Fruit fly (Drosophila melanogaster) S2 (cell line): Measurements from ENCODE around the gene Zwilch.
A peak's percentile ranks its signal among the peaks of the same experiment; 100 is the strongest.

ENCODE experiments used
- CG8478 ChIP-seq: fragments of >200 bp; optimal IDR thresholded peaks from 2 replicates; lab custom pipeline; 2018
- CTCF ChIP-seq, 2 experiments: fragments of >200 bp; optimal IDR thresholded peaks; 2 replicates each; lab custom pipeline; 2018

Gene Zwilch

DNA sequence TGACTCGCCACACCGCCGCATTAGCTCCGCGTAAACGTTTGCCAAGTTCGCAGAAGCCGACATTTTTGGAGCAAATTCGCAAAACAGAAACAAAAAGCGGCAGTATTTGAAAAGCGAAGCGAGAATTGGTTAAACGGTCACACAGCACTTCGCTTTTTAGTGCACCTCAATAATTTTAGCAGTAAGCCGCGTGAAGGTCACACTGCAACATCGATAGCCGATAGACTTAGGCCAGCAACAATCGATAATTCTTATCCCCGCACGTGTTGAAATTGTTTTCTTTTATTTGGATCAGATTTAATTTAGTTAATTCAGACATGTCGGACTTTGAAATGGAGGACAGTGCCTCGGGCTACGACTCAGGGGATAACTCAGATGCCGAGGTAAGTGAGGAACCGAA is at the start of gene Zwilch, which contains the start of gene CG1542:
Gene Zwilch (minus strand): TSS at position 150 of the 400 bp plus-strand sequence.
Gene CG1542 (plus strand): TSS at position 232 of the 400 bp plus-strand sequence.
- TF ChIP-seq CG8478 (lab: Kevin White, UChicago) (no peak), CTCF (optimal IDR thresholded peaks at IDR 0.05; lab: Kevin White, UChicago) (peak; percentile 29 to 34)

DNA sequence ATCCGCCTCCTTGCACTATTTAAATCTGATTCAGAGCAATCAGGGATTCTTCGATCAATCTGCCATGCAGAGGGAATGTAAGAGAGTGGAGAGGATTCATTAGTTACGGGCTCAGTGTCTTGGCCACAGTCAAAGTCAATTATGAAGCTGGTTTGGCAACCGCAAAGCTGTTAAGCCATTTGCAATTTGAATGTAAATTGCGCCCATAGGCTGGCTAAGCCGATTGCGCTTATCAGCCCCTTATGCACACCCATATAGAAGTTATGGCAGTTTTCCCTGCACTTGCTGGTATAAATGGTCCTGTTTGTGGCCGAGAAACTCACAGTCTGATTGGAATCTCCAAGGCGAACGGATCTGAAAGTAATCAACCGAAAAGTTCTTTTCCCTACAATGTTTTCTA is 49.1 kb upstream of the Zwilch start, which contains the start of gene CAH5:
Gene CAH5 (plus strand): TSS at position 301 of the 400 bp plus-strand sequence.
- TF ChIP-seq CTCF (optimal IDR thresholded peaks at IDR 0.05; lab: Kevin White, UChicago) = no peak
- TF ChIP-seq CG8478 (lab: Kevin White, UChicago) = no peak

dm6 chr3R:31259947-31260346 is 46.8 kb upstream of the Zwilch start, which contains the start of gene CAH16:
CAH16 (plus strand) TSS chr3R:31260247.
- TF ChIP-seq CG8478 (lab: Kevin White, UChicago) (no peak), CTCF (optimal IDR thresholded peaks at IDR 0.05; lab: Kevin White, UChicago) (no peak)

- TF ChIP-seq CTCF (optimal IDR thresholded peaks at IDR 0.05; lab: Kevin White, UChicago) (no peak), CG8478 (lab: Kevin White, UChicago) (no peak)
These were observed 44.1 kb upstream of the Zwilch start, which contains the start of gene CAH6 for dm6 chr3R:31257299-31257698. CAH6 (plus strand) TSS chr3R:31257599.

DNA sequence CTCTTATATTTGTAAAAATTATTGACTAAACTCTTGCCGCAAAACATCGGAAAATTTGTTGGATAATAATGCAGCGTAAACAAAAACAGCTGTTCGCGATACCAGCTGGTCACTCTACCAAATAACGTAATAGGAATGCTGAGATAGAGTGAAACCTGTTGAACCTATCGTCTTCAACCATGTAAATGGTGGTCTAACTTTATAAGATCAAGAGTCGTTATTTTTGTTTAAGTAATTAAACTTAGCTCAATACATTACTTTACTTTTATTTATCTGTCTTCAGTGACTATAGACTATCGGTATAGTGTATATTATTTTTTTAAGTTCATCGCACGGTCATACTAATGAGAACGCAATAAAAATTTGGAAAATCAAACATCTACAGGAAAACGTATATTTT is 41.6 kb upstream of the Zwilch start, which contains the start of the genes CG1750 and spn-F:
Gene CG1750 (minus strand): TSS at position 93 of the 400 bp plus-strand sequence.
Gene spn-F (plus strand): TSS at position 320 of the 400 bp plus-strand sequence.
- no peak for TF ChIP-seq CG8478 (lab: Kevin White, UChicago)
- TF ChIP-seq CTCF (optimal IDR thresholded peaks at IDR 0.05; lab: Kevin White, UChicago) = no peak

DNA sequence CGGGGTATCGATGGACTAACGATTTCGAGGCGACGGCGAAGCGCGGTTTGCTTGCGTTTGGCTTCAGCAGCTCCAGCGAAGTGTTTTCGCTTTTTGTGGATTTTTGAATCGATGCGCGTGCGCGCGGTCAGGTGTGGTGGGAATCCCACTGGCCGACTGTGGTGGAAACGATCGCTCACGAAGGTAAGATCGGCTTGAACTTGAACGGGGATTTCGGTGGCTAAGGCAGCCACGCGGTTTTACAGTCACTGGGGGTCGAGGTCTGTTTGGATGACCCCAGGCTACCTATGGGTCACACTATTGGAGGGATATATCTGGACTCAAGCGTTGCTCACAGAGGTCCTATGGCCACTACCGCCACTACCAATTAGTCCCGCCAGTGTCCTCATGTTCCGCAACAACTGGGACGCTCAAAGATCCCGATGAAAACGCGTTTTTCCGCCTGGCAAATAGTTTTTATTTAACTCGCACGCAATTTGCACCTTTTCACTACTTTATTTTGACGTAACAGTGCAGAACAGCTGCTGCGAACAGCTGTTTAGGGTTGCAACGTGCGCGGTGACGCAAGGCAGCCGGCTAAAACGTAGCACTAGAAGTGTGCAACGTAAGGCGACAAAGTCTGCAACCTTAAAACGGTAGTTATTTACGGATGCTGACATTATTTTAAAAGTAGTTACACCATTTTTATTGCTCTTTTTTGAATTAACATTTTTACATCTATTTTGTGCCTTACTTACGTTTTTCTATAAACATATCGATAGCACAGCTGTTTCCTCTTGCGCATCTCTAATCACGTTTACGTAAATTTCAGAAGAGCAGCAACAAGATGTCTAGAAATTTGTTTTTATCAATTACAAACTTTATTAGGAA is 39.2 kb upstream of the Zwilch start, which contains the start of the genes qless and mRpL32:
Gene qless (minus strand): TSS at position 516 of the 870 bp plus-strand sequence.
Gene mRpL32 (plus strand): TSS at position 780 of the 870 bp plus-strand sequence.
- TF ChIP-seq CTCF (optimal IDR thresholded peaks at IDR 0.05; lab: Kevin White, UChicago) = peak in 1 of 2 experiments; percentile 0
- no peak for TF ChIP-seq CG8478 (lab: Kevin White, UChicago)

DNA sequence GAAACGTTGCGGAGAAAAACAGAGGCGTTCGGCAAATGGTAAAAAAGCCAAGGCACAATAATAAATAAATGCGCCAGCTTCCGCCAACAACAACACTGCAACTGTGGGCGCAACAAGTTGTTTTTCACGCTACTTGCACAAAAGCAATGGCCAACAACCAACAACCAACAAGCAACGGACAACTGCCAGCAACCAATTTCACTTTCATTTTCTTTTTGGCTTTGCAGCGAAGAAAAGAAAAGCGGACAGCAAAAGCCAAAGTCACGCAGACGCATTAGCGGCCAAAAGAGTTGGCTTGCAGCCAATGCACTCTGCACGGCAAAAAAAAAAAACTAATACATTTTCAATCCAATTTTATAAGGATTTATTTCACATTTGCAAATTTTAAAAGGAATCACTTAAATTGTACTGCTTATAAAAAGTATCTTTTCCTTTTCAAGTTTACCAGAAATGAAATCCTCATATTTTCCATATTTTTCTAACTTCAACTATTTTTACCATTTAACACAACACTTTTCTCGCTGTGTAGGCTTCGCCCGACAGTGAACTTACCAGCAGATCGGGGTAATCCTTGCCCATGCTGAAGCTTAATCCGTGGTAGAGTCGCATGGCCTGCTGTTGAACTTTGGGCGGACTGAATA is 38.1 kb upstream of the Zwilch start:
- TF ChIP-seq CTCF (optimal IDR thresholded peaks at IDR 0.05; lab: Kevin White, UChicago) (no peak), CG8478 (lab: Kevin White, UChicago) (no peak)

dm6 chr3R:31250426-31251034 is 37.4 kb upstream of the Zwilch start:
- TF ChIP-seq CTCF (optimal IDR thresholded peaks at IDR 0.05; lab: Kevin White, UChicago) = no peak

DNA sequence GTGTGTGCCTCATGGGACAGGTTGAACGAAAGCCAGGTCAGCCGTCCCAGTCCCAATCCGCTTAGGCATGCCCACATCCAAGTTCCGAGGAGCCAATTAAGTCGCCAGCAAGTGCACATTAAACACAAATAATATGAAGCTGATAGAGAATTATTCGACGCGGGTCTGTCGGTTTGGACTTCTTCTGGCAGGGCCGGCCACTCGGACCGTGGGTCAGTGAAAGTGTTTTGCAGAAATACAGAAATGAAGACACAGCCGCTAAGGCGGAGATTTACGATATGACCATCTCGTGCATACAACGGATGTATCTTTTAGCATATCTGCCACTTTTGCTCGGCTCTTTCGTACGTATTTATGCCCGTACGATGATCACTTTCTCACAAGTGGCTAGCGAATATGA is 35.1 kb upstream of the Zwilch start:
- TF ChIP-seq CTCF (optimal IDR thresholded peaks at IDR 0.05; lab: Kevin White, UChicago) (no peak), CG8478 (lab: Kevin White, UChicago) (no peak)

- TF ChIP-seq CTCF (optimal IDR thresholded peaks at IDR 0.05; lab: Kevin White, UChicago) (no peak), CG8478 (lab: Kevin White, UChicago) (no peak)
These were observed 34.3 kb upstream of the Zwilch start for dm6 chr3R:31247281-31247995.

- TF ChIP-seq CG8478 (lab: Kevin White, UChicago) (no peak), CTCF (optimal IDR thresholded peaks at IDR 0.05; lab: Kevin White, UChicago) (no peak)
These were observed 32.6 kb upstream of the Zwilch start for dm6 chr3R:31245785-31246184.

- no peak for TF ChIP-seq CTCF (optimal IDR thresholded peaks at IDR 0.05; lab: Kevin White, UChicago)
- no peak for TF ChIP-seq CG8478 (lab: Kevin White, UChicago)
These were observed 30.0 kb upstream of the Zwilch start for dm6 chr3R:31243079-31243668.

DNA sequence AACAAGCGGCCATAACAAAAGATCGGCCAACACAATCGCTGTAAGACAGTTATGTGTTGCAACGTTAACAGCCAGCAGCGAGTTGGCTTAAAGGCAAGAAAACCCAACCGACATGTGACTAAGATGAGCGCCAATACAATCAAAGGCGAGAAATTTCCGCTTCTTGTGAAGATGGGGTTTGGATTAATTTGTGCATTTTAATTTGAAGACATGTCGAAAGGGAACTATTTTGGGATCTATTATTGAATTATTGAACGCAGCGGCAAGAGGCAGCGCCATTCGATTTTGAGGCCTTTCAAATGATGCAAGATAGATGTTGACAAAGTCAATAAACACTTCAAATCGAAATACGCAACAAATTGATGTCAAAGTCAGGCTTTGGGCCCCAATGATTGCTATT is 27.9 kb upstream of the Zwilch start:
- no peak for TF ChIP-seq CTCF (optimal IDR thresholded peaks at IDR 0.05; lab: Kevin White, UChicago)
- no peak for TF ChIP-seq CG8478 (lab: Kevin White, UChicago)
